Worm (Caenorhabditis elegans) whole organism, L1 larva: ENCODE data around the gene F57F4.1.

Source experiments
- alr-1 ChIP-seq: fragments of 200-800 bp; sonication (Bioruptor generic); optimal IDR thresholded peaks from 2 replicates; lab custom pipeline; 2018; ENCODE audit warnings: borderline replicate concordance, mild to moderate bottlenecking, missing genetic modification characterization, missing compliant biosample characterization
- aly-2 ChIP-seq: fragments of 150-350 bp; optimal IDR thresholded peaks from 2 replicates; lab custom pipeline; 2014; ENCODE audit warnings: missing biosample characterization, missing genetic modification characterization
- blmp-1 ChIP-seq: fragments of 150-350 bp; optimal IDR thresholded peaks from 2 replicates; lab custom pipeline; 2014; ENCODE audit warnings: missing biosample characterization, missing genetic modification characterization
- dpl-1 ChIP-seq, 3 experiments: fragments of 150-350 bp in 2 of 3; sonication (generic microtip) in 1 of 3; optimal IDR thresholded peaks; 2 replicates each; lab custom pipeline; 2014 to 2017; ENCODE audit warnings: missing biosample characterization in 3 of 3, missing genetic modification characterization in 3 of 3, missing genetic modification reagents in 3 of 3
- dsc-1 ChIP-seq: sonication (generic microtip); optimal IDR thresholded peaks from 2 replicates; lab custom pipeline; 2016; ENCODE audit warnings: mild to moderate bottlenecking, missing genetic modification characterization, missing compliant biosample characterization
- efl-3 ChIP-seq: fragments of 200-800 bp; sonication (Bioruptor generic); optimal IDR thresholded peaks from 2 replicates; lab custom pipeline; 2018; ENCODE audit warnings: mild to moderate bottlenecking, missing genetic modification characterization, missing compliant biosample characterization
- elt-2 ChIP-seq: sonication (generic microtip); optimal IDR thresholded peaks from 2 replicates; lab custom pipeline; 2016; ENCODE audit warnings: missing genetic modification characterization, mild to moderate bottlenecking, inconsistent platforms, missing compliant biosample characterization, missing genetic modification reagents
- elt-3 ChIP-seq, 6 experiments: fragments of 150-350 bp in 1 of 6; sonication (generic microtip); optimal IDR thresholded peaks; 2 replicates each; lab custom pipeline; 2017 to 2018; ENCODE audit warnings: missing biosample characterization in 6 of 6, missing genetic modification characterization in 6 of 6, inconsistent platforms in 1 of 6
- fos-1 ChIP-seq: fragments of 150-350 bp; optimal IDR thresholded peaks from 2 replicates; lab custom pipeline; 2014; ENCODE audit warnings: missing biosample characterization, missing genetic modification characterization
- hlh-4 ChIP-seq: sonication (generic microtip); optimal IDR thresholded peaks from 2 replicates; lab custom pipeline; 2016; ENCODE audit warnings: mild to moderate bottlenecking, missing genetic modification characterization, missing compliant biosample characterization
- isw-1 ChIP-seq: fragments of 200-800 bp; sonication (Bioruptor generic); IDR thresholded peaks from 2 replicates; pipeline ENCODE4 v1.3.6; 2022; ENCODE audit warnings: missing genetic modification characterization, missing compliant biosample characterization
- lin-14 ChIP-seq: fragments of 200-800 bp; sonication (Bioruptor generic); optimal IDR thresholded peaks from 2 replicates; lab custom pipeline; 2018; ENCODE audit warnings: mild to moderate bottlenecking, missing genetic modification characterization, moderate library complexity, missing compliant biosample characterization
- lin-35 ChIP-seq, 2 experiments: fragments of 150-350 bp; optimal IDR thresholded peaks; 2 replicates each; lab custom pipeline; 2014; ENCODE audit warnings: missing biosample characterization in 2 of 2, missing genetic modification characterization in 2 of 2, missing genetic modification reagents in 2 of 2
- lin-39 ChIP-seq: fragments of 150-350 bp; optimal IDR thresholded peaks from 2 replicates; lab custom pipeline; 2014; ENCODE audit warnings: missing biosample characterization, missing genetic modification reagents, missing genetic modification characterization
- lsy-2 ChIP-seq, 2 experiments: fragments of 150-350 bp; optimal IDR thresholded peaks; 2 replicates each; lab custom pipeline; 2014; ENCODE audit warnings: missing biosample characterization in 2 of 2, missing genetic modification characterization in 2 of 2
- mdl-1 ChIP-seq, 2 experiments: fragments of 150-350 bp; optimal IDR thresholded peaks; 2 replicates each; lab custom pipeline; 2014 to 2017; ENCODE audit warnings: missing biosample characterization in 2 of 2, missing genetic modification characterization in 2 of 2, inconsistent platforms in 1 of 2
- mef-2 ChIP-seq: fragments of 150-350 bp; optimal IDR thresholded peaks from 2 replicates; lab custom pipeline; 2014; ENCODE audit warnings: missing biosample characterization, missing genetic modification characterization
- mep-1 ChIP-seq: fragments of 150-350 bp; optimal IDR thresholded peaks from 2 replicates; lab custom pipeline; 2014; ENCODE audit warnings: missing biosample characterization, missing genetic modification characterization
- nhr-12 ChIP-seq: sonication (generic microtip); optimal IDR thresholded peaks from 2 replicates; lab custom pipeline; 2017; ENCODE audit warnings: missing biosample characterization, missing genetic modification characterization
- nhr-20 ChIP-seq: sonication (generic microtip); optimal IDR thresholded peaks from 2 replicates; lab custom pipeline; 2016; ENCODE audit warnings: mild to moderate bottlenecking, missing genetic modification characterization, missing compliant biosample characterization
- nhr-237 ChIP-seq: fragments of 150-350 bp; optimal IDR thresholded peaks from 2 replicates; lab custom pipeline; 2014; ENCODE audit warnings: missing biosample characterization, missing genetic modification characterization
- nhr-47 ChIP-seq: sonication (generic microtip); optimal IDR thresholded peaks from 2 replicates; lab custom pipeline; 2016; ENCODE audit warnings: mild to moderate bottlenecking, missing genetic modification characterization, moderate library complexity, missing compliant biosample characterization
- nhr-71 ChIP-seq: sonication (generic microtip); optimal IDR thresholded peaks from 2 replicates; lab custom pipeline; 2016; ENCODE audit warnings: mild to moderate bottlenecking, missing genetic modification characterization, moderate library complexity, missing compliant biosample characterization
- nhr-76 ChIP-seq: sonication (generic microtip); optimal IDR thresholded peaks from 2 replicates; lab custom pipeline; 2017; ENCODE audit warnings: missing biosample characterization, missing genetic modification characterization
- nhr-85 ChIP-seq: sonication (generic microtip); peaks from one replicate; lab custom pipeline; 2016; ENCODE audit warnings: missing genetic modification characterization, inconsistent platforms, missing compliant biosample characterization
- pag-3 ChIP-seq: sonication (generic microtip); optimal IDR thresholded peaks from 2 replicates; lab custom pipeline; 2017; ENCODE audit warnings: missing genetic modification characterization, mild to moderate bottlenecking, missing compliant biosample characterization, antibody characterized with exemption, borderline replicate concordance; ENCODE audit not compliant: insufficient read depth
- snpc-4 ChIP-seq: fragments of 150-350 bp; optimal IDR thresholded peaks from 2 replicates; lab custom pipeline; 2014; ENCODE audit warnings: missing biosample characterization, missing genetic modification characterization
- snu-23 ChIP-seq: sonication (generic microtip); optimal IDR thresholded peaks from 2 replicates; lab custom pipeline; 2016; ENCODE audit warnings: missing genetic modification characterization, missing compliant biosample characterization
- sox-4 ChIP-seq: sonication (generic microtip); optimal IDR thresholded peaks from 2 replicates; lab custom pipeline; 2016; ENCODE audit warnings: missing genetic modification characterization, missing compliant biosample characterization
- sptf-1 ChIP-seq: fragments of 150-350 bp; optimal IDR thresholded peaks from 2 replicates; lab custom pipeline; 2014; ENCODE audit warnings: missing biosample characterization, missing genetic modification characterization
- swsn-7 ChIP-seq: sonication (generic microtip); optimal IDR thresholded peaks from 2 replicates; lab custom pipeline; 2016; ENCODE audit warnings: missing genetic modification characterization, missing compliant biosample characterization
- unc-30 ChIP-seq: sonication (generic microtip); optimal IDR thresholded peaks from 2 replicates; lab custom pipeline; 2017; ENCODE audit warnings: missing biosample characterization, missing genetic modification characterization
- unc-62 ChIP-seq: fragments of 150-350 bp; optimal IDR thresholded peaks from 2 replicates; lab custom pipeline; 2014; ENCODE audit warnings: missing biosample characterization, missing genetic modification reagents, missing genetic modification characterization
- unc-86 ChIP-seq: sonication (generic microtip); optimal IDR thresholded peaks from 2 replicates; lab custom pipeline; 2016; ENCODE audit warnings: missing genetic modification characterization, missing compliant biosample characterization
- unc-98 ChIP-seq: fragments of 200-800 bp; sonication (Bioruptor generic); IDR thresholded peaks from 2 replicates; pipeline ENCODE4 v1.3.6; 2022; ENCODE audit warnings: missing genetic modification characterization, missing compliant biosample characterization
- vab-15 ChIP-seq: sonication (generic microtip); optimal IDR thresholded peaks from 2 replicates; lab custom pipeline; 2017; ENCODE audit warnings: missing genotype, mild to moderate bottlenecking, missing genetic modification characterization, missing compliant biosample characterization
- zip-4 ChIP-seq: fragments of 200-800 bp; sonication (Bioruptor generic); optimal IDR thresholded peaks from 2 replicates; lab custom pipeline; 2018; ENCODE audit warnings: mild to moderate bottlenecking, missing genetic modification characterization, moderate library complexity, missing compliant biosample characterization

F57F4.1 gene

DNA sequence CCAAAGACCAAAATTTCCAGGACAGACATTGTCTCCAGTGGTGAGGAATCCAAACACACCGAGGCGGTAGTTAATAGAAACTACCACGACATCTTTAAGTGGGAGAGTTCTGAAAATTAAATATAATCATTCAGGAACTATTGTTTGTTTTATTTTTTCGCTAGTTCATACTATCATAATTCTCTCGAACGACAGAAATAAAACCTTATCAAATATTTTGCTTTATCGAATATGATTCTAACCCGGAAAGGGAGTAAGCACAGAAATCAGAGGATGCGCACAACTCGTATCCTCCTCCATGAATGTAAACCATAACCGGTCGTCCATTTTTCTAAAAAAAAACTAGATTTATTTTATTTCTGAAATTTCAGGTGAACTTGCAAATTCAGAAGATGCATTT is 25.5 kb upstream of the F57F4.1 start:
- TF ChIP-seq pag-3 (no peak), mef-2 (tag; lab: Kevin White, UChicago) (no peak), efl-3 (GFP tag; lab: Kevin White, UChicago) (no peak), elt-3 (tag; optimal IDR thresholded peaks at IDR 0.05; lab: Kevin White, UChicago) (no peak), lin-39 (tag; lab: Kevin White, UChicago) (no peak), dsc-1 (tag; lab: Kevin White, UChicago) (no peak), sox-4 (tag; lab: Kevin White, UChicago) (no peak), mdl-1 (tag; optimal IDR thresholded peaks at IDR 0.05; lab: Kevin White, UChicago) (no peak), nhr-76 (tag; lab: Kevin White, UChicago) (no peak)

DNA sequence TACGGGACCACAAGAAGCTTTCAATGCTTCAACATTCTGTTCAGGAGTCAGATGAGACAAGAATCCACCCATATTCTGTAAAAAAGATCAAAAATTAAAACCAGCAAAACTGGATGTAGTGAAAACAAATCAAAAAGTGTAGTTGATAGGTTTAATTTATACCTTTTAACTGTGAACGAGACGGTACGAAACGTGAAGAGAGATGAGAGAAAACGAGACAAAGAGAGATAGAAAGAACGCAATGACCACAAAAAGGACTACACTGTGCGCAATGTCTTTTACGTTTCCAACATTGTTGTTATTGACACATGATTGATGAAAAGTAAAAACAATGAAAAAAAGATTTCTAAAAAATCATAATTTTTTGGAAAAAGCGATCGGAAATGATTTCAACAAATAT is 24.7 kb upstream of the F57F4.1 start, which contains the start of gene cest-33:
cest-33 (minus strand) TSS at position 75 of the 400 bp plus-strand sequence.
- no peak for TF ChIP-seq aly-2 (tag; lab: Kevin White, UChicago)
- TF ChIP-seq nhr-85 (tag; lab: Kevin White, UChicago), result peak; percentile 77
- TF ChIP-seq lin-14 (GFP tag; lab: Kevin White, UChicago), result peak; percentile 54
- TF ChIP-seq lin-35 (GFP tag; optimal IDR thresholded peaks at IDR 0.05; lab: Kevin White, UChicago), result peak in 1 of 2 experiments; percentile 15
- no peak for TF ChIP-seq fos-1 (tag; lab: Kevin White, UChicago)
- peak; percentile 41 for TF ChIP-seq snu-23 (GFP tag; lab: Kevin White, UChicago)
- no peak for TF ChIP-seq nhr-12 (tag; lab: Kevin White, UChicago)
- peak; percentile 31 for TF ChIP-seq mep-1 (tag; lab: Kevin White, UChicago)
- no peak for TF ChIP-seq elt-2 (tag; lab: Kevin White, UChicago)
- TF ChIP-seq lsy-2 (tag; optimal IDR thresholded peaks at IDR 0.05; lab: Kevin White, UChicago), result no peak
- peak; percentile 24 for TF ChIP-seq nhr-71 (tag; lab: Kevin White, UChicago)
- peak in 3 of 6 experiments; percentile 10 to 65 (median 27) for TF ChIP-seq elt-3 (tag; optimal IDR thresholded peaks at IDR 0.05; lab: Kevin White, UChicago)
- peak; percentile 90 for TF ChIP-seq blmp-1 (tag; lab: Kevin White, UChicago)
- TF ChIP-seq nhr-20 (tag; lab: Kevin White, UChicago), result peak; percentile 74
- no peak for TF ChIP-seq hlh-4
- no peak for TF ChIP-seq zip-4
- peak in 1 of 3 experiments; percentile 0 for TF ChIP-seq dpl-1 (GFP tag; optimal IDR thresholded peaks at IDR 0.05; lab: Kevin White, UChicago)

DNA sequence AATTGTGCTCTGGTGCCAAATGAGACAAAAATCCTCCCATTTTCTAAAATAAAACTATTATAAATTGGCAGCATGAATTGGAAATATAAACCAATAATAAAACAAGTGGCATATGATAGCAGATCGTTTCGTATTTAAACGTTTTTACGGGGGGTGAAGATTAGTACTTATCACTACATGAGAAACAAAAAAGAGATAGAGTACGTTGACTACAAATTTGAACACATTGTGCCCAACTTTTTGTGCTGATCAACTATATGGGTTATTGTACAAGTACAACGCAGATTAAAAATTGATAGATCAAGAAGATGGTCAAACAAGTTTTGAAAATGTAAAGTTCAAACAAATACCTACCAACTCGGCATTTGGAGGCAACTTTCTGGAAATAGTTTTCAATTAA is 21.8 kb upstream of the F57F4.1 start:
- TF ChIP-seq nhr-20 (tag; lab: Kevin White, UChicago), result peak; percentile 14
- no peak for TF ChIP-seq sptf-1
- no peak for TF ChIP-seq snpc-4 (tag; lab: Kevin White, UChicago)
- TF ChIP-seq lin-39 (tag; lab: Kevin White, UChicago), result no peak
- no peak for TF ChIP-seq zip-4
- TF ChIP-seq nhr-47 (tag; lab: Kevin White, UChicago), result no peak
- TF ChIP-seq, all 84 proteins: peak for 1

- TF ChIP-seq unc-86, result no peak
- no peak for TF ChIP-seq snu-23 (GFP tag; lab: Kevin White, UChicago)
- no peak for TF ChIP-seq unc-62 (GFP tag; lab: Kevin White, UChicago)
- TF ChIP-seq snpc-4 (tag; lab: Kevin White, UChicago), result no peak
- no peak for TF ChIP-seq nhr-76 (tag; lab: Kevin White, UChicago)
- TF ChIP-seq alr-1, result no peak
- TF ChIP-seq vab-15, result no peak
- TF ChIP-seq swsn-7, result no peak
- TF ChIP-seq unc-30, result no peak
- no peak for TF ChIP-seq efl-3 (GFP tag; lab: Kevin White, UChicago)
- TF ChIP-seq unc-98, result no peak
- no peak for TF ChIP-seq isw-1
- no peak for TF ChIP-seq nhr-237 (tag; lab: Kevin White, UChicago)
These were observed 15.4 kb upstream of the F57F4.1 start, which contains the start of gene F13H6.5 for ce11 chrV:6374844-6375243. F13H6.5 (minus strand) TSS chrV:6374944.
